Worm (Caenorhabditis elegans) whole organism, L4 larva: ENCODE data around the gene R02D3.8.

Experiments
- D1046.2 ChIP-seq: fragments of 200-800 bp; sonication (Bioruptor generic); IDR thresholded peaks from 2 replicates; pipeline ENCODE4 v1.3.6; 2022; ENCODE audit warnings: missing genetic modification characterization, missing compliant biosample characterization
- F49E8.2 ChIP-seq: sonication (generic microtip); optimal IDR thresholded peaks from 2 replicates; lab custom pipeline; 2016; ENCODE audit warnings: missing compliant biosample characterization, mild to moderate bottlenecking, missing genetic modification characterization, borderline replicate concordance
- Y48G9A.11 ChIP-seq: fragments of 200-800 bp; sonication (Bioruptor generic); IDR thresholded peaks from 2 replicates; pipeline ENCODE4 v1.3.6; 2022; ENCODE audit warnings: missing genetic modification reagents, missing genetic modification characterization, missing compliant biosample characterization
- Y75B8A.6 ChIP-seq: fragments of 200-800 bp; sonication (Bioruptor generic); IDR thresholded peaks from 2 replicates; pipeline ENCODE4 v1.3.6; 2022; ENCODE audit warnings: missing genetic modification reagents, missing genetic modification characterization, missing compliant biosample characterization
- ZK546.5 ChIP-seq, 2 experiments: sonication (generic microtip); optimal IDR thresholded peaks; 2 replicates each; lab custom pipeline; 2017; ENCODE audit warnings: missing biosample characterization in 2 of 2, missing genetic modification characterization in 2 of 2
- aha-1 ChIP-seq: fragments of 150-350 bp; peaks from one replicate; lab custom pipeline; 2014; ENCODE audit warnings: missing biosample characterization, missing genetic modification characterization
- ama-1 ChIP-seq: fragments of 150-350 bp; optimal IDR thresholded peaks from 2 replicates; lab custom pipeline; 2014; ENCODE audit warnings: inconsistent platforms, mixed read lengths
- attf-4 ChIP-seq: sonication (generic microtip); optimal IDR thresholded peaks from 3 replicates; lab custom pipeline; 2017; ENCODE audit warnings: missing biosample characterization, missing genetic modification characterization
- ceh-20 ChIP-seq: fragments of 200-800 bp; sonication (Bioruptor generic); IDR thresholded peaks from 2 replicates; pipeline ENCODE4 v1.3.6; 2022; ENCODE audit warnings: missing genetic modification reagents, missing genetic modification characterization, missing compliant biosample characterization
- ceh-32 ChIP-seq: sonication (generic microtip); optimal IDR thresholded peaks from 2 replicates; lab custom pipeline; 2016; ENCODE audit warnings: mild to moderate bottlenecking, missing genetic modification characterization, missing compliant biosample characterization; ENCODE audit not compliant: poor library complexity
- ceh-82 ChIP-seq: sonication (generic microtip); optimal IDR thresholded peaks from 2 replicates; lab custom pipeline; 2017; ENCODE audit warnings: missing biosample characterization, missing genetic modification characterization
- daf-12 ChIP-seq: fragments of 150-350 bp; optimal IDR thresholded peaks from 2 replicates; lab custom pipeline; 2014; ENCODE audit warnings: missing biosample characterization, missing genetic modification reagents, missing genetic modification characterization
- daf-16 ChIP-seq, 3 experiments: sonication (generic microtip); optimal IDR thresholded peaks; 2 replicates each; lab custom pipeline; 2016 to 2017; ENCODE audit warnings: missing genetic modification characterization in 3 of 3, missing genetic modification reagents in 3 of 3, mild to moderate bottlenecking in 2 of 3, missing compliant biosample characterization in 2 of 3, missing biosample characterization in 1 of 3, moderate library complexity in 1 of 3
- dmd-6 ChIP-seq: fragments of 200-800 bp; sonication (Bioruptor generic); IDR thresholded peaks from 2 replicates; pipeline ENCODE4 v1.3.6; 2022; ENCODE audit warnings: missing genetic modification reagents, missing genetic modification characterization, missing compliant biosample characterization
- dmd-8 ChIP-seq: fragments of 200-800 bp; sonication (Bioruptor generic); IDR thresholded peaks from 2 replicates; pipeline ENCODE4 v1.3.6; 2022; ENCODE audit warnings: missing genetic modification characterization, missing compliant biosample characterization
- dmd-9 ChIP-seq: fragments of 200-800 bp; sonication (Bioruptor generic); IDR thresholded peaks from 2 replicates; pipeline ENCODE4 v1.3.6; 2022; ENCODE audit warnings: missing genetic modification reagents, missing genetic modification characterization, missing compliant biosample characterization
- dpl-1 ChIP-seq: fragments of 150-350 bp; optimal IDR thresholded peaks from 2 replicates; lab custom pipeline; 2014; ENCODE audit warnings: missing biosample characterization, missing genetic modification reagents, missing genetic modification characterization
- dve-1 ChIP-seq: sonication (generic microtip); optimal IDR thresholded peaks from 2 replicates; lab custom pipeline; 2017; ENCODE audit warnings: antibody characterized with exemption, mild to moderate bottlenecking, missing genetic modification characterization, missing compliant biosample characterization; ENCODE audit not compliant: insufficient read depth
- egl-27 ChIP-seq: sonication (generic microtip); optimal IDR thresholded peaks from 3 replicates; lab custom pipeline; 2017; ENCODE audit warnings: missing biosample characterization, missing genetic modification reagents, missing genetic modification characterization
- fkh-10 ChIP-seq: fragments of 150-350 bp; optimal IDR thresholded peaks from 2 replicates; lab custom pipeline; 2014; ENCODE audit warnings: missing biosample characterization, missing genetic modification reagents, missing genetic modification characterization
- gei-8 ChIP-seq: fragments of 200-800 bp; sonication (Bioruptor generic); optimal IDR thresholded peaks from 2 replicates; lab custom pipeline; 2018; ENCODE audit warnings: mild to moderate bottlenecking, missing genetic modification characterization, missing compliant biosample characterization
- hif-1 ChIP-seq, 2 experiments: sonication (generic microtip); optimal IDR thresholded peaks; 2 replicates each; lab custom pipeline; 2016 to 2017; ENCODE audit warnings: missing compliant biosample characterization in 2 of 2, missing genetic modification characterization in 2 of 2, missing genetic modification reagents in 2 of 2, missing genotype in 2 of 2, mild to moderate bottlenecking in 1 of 2
- hlh-30 ChIP-seq: sonication (generic microtip); optimal IDR thresholded peaks from 2 replicates; lab custom pipeline; 2017; ENCODE audit warnings: antibody characterized with exemption, mild to moderate bottlenecking, missing genetic modification characterization, missing compliant biosample characterization; ENCODE audit not compliant: insufficient read depth
- lim-7 ChIP-seq: fragments of 200-800 bp; sonication (Bioruptor generic); IDR thresholded peaks from 2 replicates; pipeline ENCODE4 v1.3.6; 2022; ENCODE audit warnings: missing genetic modification characterization, missing compliant biosample characterization
- lin-15B ChIP-seq: fragments of 150-350 bp; sonication (generic microtip); optimal IDR thresholded peaks from 3 replicates; lab custom pipeline; 2014; ENCODE audit warnings: missing biosample characterization, missing genetic modification characterization
- lir-3 ChIP-seq: sonication (generic microtip); optimal IDR thresholded peaks from 2 replicates; lab custom pipeline; 2016; ENCODE audit warnings: mild to moderate bottlenecking, missing genetic modification characterization, missing compliant biosample characterization
- lsy-2 ChIP-seq, 2 experiments: fragments of 150-350 bp in 1 of 2; sonication (generic microtip) in 1 of 2; optimal IDR thresholded peaks; 2 replicates each; lab custom pipeline; 2014 to 2017; ENCODE audit warnings: missing biosample characterization in 2 of 2, missing genetic modification characterization in 2 of 2
- madf-5 ChIP-seq, 2 experiments: fragments of 200-800 bp; sonication (Bioruptor generic); IDR thresholded peaks; 2 replicates each; pipeline ENCODE4 v1.3.6; 2022; ENCODE audit warnings: missing compliant biosample characterization in 2 of 2, missing genetic modification characterization in 2 of 2
- madf-9 ChIP-seq: fragments of 200-800 bp; sonication (Bioruptor generic); conservative IDR thresholded peaks from 2 replicates; pipeline ENCODE4 v1.3.6; 2022; ENCODE audit warnings: missing genetic modification reagents, missing genetic modification characterization, missing compliant biosample characterization
- mdl-1 ChIP-seq, 2 experiments: fragments of 150-350 bp in 1 of 2; sonication (generic microtip) in 1 of 2; optimal IDR thresholded peaks; 2 replicates each; lab custom pipeline; 2014 to 2017; ENCODE audit warnings: missing biosample characterization in 2 of 2, missing genetic modification characterization in 2 of 2
- mep-1 ChIP-seq: fragments of 150-350 bp; sonication (generic microtip); optimal IDR thresholded peaks from 3 replicates; lab custom pipeline; 2014; ENCODE audit warnings: missing biosample characterization, missing genetic modification characterization
- mxl-2 ChIP-seq: fragments of 200-800 bp; sonication (Bioruptor generic); conservative IDR thresholded peaks from 2 replicates; pipeline ENCODE4 v1.3.6; 2022; ENCODE audit warnings: missing genetic modification reagents, missing genetic modification characterization, missing compliant biosample characterization
- nhr-11 ChIP-seq: fragments of 150-350 bp; optimal IDR thresholded peaks from 2 replicates; lab custom pipeline; 2014; ENCODE audit warnings: missing biosample characterization, missing genetic modification characterization
- nhr-111 ChIP-seq: fragments of 200-800 bp; sonication (Bioruptor generic); optimal IDR thresholded peaks from 2 replicates; lab custom pipeline; 2018; ENCODE audit warnings: mild to moderate bottlenecking, missing genetic modification characterization, missing compliant biosample characterization
- nhr-237 ChIP-seq: sonication (generic microtip); optimal IDR thresholded peaks from 2 replicates; lab custom pipeline; 2017; ENCODE audit warnings: missing biosample characterization, missing genetic modification characterization
- nhr-25 ChIP-seq: sonication (generic microtip); optimal IDR thresholded peaks from 2 replicates; lab custom pipeline; 2017; ENCODE audit warnings: missing genetic modification characterization, mild to moderate bottlenecking, missing compliant biosample characterization, antibody characterized with exemption, moderate library complexity, borderline replicate concordance; ENCODE audit not compliant: insufficient read depth
- nhr-48 ChIP-seq: sonication (generic microtip); optimal IDR thresholded peaks from 2 replicates; lab custom pipeline; 2016; ENCODE audit warnings: mild to moderate bottlenecking, missing genetic modification characterization, missing compliant biosample characterization
- nhr-6 ChIP-seq: fragments of 150-350 bp; optimal IDR thresholded peaks from 2 replicates; lab custom pipeline; 2014; ENCODE audit warnings: missing biosample characterization, missing genetic modification characterization
- nhr-76 ChIP-seq: fragments of 150-350 bp; optimal IDR thresholded peaks from 2 replicates; lab custom pipeline; 2014; ENCODE audit warnings: missing biosample characterization, missing genetic modification characterization
- php-3 ChIP-seq: fragments of 200-800 bp; sonication (Bioruptor generic); IDR thresholded peaks from 2 replicates; pipeline ENCODE4 v1.3.6; 2022; ENCODE audit warnings: missing genetic modification reagents, missing genetic modification characterization, missing compliant biosample characterization
- rbr-2 ChIP-seq: sonication (generic microtip); optimal IDR thresholded peaks from 2 replicates; lab custom pipeline; 2016; ENCODE audit warnings: missing genotype, missing genetic modification characterization, missing compliant biosample characterization
- spr-3 ChIP-seq: fragments of 200-800 bp; sonication (Bioruptor generic); optimal IDR thresholded peaks from 2 replicates; lab custom pipeline; 2018; ENCODE audit warnings: mild to moderate bottlenecking, missing genetic modification characterization, missing compliant biosample characterization
- tra-1 ChIP-seq: fragments of 200-800 bp; sonication (Bioruptor generic); IDR thresholded peaks from 2 replicates; pipeline ENCODE4 v1.3.6; 2022; ENCODE audit warnings: missing genetic modification reagents, missing genetic modification characterization, missing compliant biosample characterization
- unc-130 ChIP-seq: sonication (generic microtip); optimal IDR thresholded peaks from 2 replicates; lab custom pipeline; 2016; ENCODE audit warnings: missing genetic modification reagents, missing genetic modification characterization, missing compliant biosample characterization
- unc-62 ChIP-seq, 3 experiments: fragments of 150-350 bp in 1 of 3; sonication (generic microtip); optimal IDR thresholded peaks in 2 of 3; peaks in 1 of 3; 1 replicate in 1 of 3; 2 replicates in 2 of 3; lab custom pipeline; 2014 to 2017; ENCODE audit warnings: missing biosample characterization in 3 of 3, missing genetic modification characterization in 3 of 3, missing genetic modification reagents in 3 of 3, missing genotype in 1 of 3
- zag-1 ChIP-seq: fragments of 150-350 bp; optimal IDR thresholded peaks from 2 replicates; lab custom pipeline; 2014; ENCODE audit warnings: missing biosample characterization, missing genetic modification characterization
- zip-2 ChIP-seq: fragments of 150-350 bp; optimal IDR thresholded peaks from 2 replicates; lab custom pipeline; 2014; ENCODE audit warnings: missing biosample characterization, missing genetic modification characterization

R02D3.8 gene

DNA sequence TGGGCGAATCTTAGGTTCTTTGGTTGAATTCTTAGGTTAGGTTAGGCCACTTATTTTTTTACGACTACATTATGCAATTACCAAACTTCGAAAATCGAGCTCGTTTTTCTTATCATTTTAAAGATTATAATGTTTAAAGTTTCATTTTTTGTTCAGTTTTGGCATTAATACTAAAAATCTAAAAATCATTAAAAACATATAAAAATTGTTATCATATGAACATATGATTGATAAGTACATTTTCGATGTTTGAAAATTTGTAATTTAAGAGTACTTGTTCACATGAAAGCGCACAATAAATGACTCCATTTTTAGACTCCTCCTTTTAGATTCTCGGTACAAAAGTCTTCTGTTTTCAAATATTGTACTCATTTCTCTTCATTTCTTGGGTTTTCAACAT is 48.1 kb upstream of the R02D3.8 start (continued):
- TF ChIP-seq lin-15B (tag; lab: Kevin White, UChicago) (no peak), nhr-25 (tag; lab: Kevin White, UChicago) (no peak), dve-1 (tag; lab: Kevin White, UChicago) (peak; percentile 52), nhr-6 (tag; lab: Kevin White, UChicago) (no peak), ZK546.5 (tag; optimal IDR thresholded peaks at IDR 0.05; lab: Kevin White, UChicago) (no peak), aha-1 (tag; lab: Kevin White, UChicago) (no peak), php-3 (peak; percentile 89), ama-1 (lab: Kevin White, UChicago) (no peak), mxl-2 (no peak), daf-12 (tag; lab: Kevin White, UChicago) (no peak), F49E8.2 (tag; lab: Kevin White, UChicago) (no peak), daf-16 (GFP tag; optimal IDR thresholded peaks at IDR 0.05; lab: Kevin White, UChicago) (no peak), daf-16 (tag; optimal IDR thresholded peaks at IDR 0.05; lab: Kevin White, UChicago) (peak; percentile 28), attf-4 (tag; lab: Kevin White, UChicago) (no peak)

ce11 chrIV:303264-303663 is 46.3 kb upstream of the R02D3.8 start:
- TF ChIP-seq rbr-2 (tag; lab: Kevin White, UChicago): no peak
- no peak for TF ChIP-seq lim-7 (GFP tag; lab: Robert Waterston, UW)
- no peak for TF ChIP-seq spr-3 (GFP tag; lab: Kevin White, UChicago)
- TF ChIP-seq unc-62 (GFP tag; optimal IDR thresholded peaks at IDR 0.05 in 1 of 2; lab: Kevin White, UChicago): peak in 1 of 2 experiments; percentile 67
- no peak for TF ChIP-seq unc-62 (tag; optimal IDR thresholded peaks at IDR 0.05; lab: Kevin White, UChicago)
- 0 out of 2 replicates have a peak, but pooled peaks have one; percentile 20 for TF ChIP-seq tra-1 (GFP tag; lab: Robert Waterston, UW)
- TF ChIP-seq ceh-32 (tag; lab: Kevin White, UChicago): no peak
- no peak for TF ChIP-seq madf-9 (GFP tag; lab: Robert Waterston, UW)
- TF ChIP-seq ZK546.5 (tag; optimal IDR thresholded peaks at IDR 0.05; lab: Kevin White, UChicago): no peak
- TF ChIP-seq gei-8 (GFP tag; lab: Kevin White, UChicago): no peak
- peak; percentile 11 for TF ChIP-seq nhr-48 (tag; lab: Kevin White, UChicago)
- TF ChIP-seq nhr-25 (tag; lab: Kevin White, UChicago): no peak
- no peak for TF ChIP-seq hif-1 (tag; optimal IDR thresholded peaks at IDR 0.05; lab: Kevin White, UChicago)
- TF ChIP-seq nhr-76: no peak
- TF ChIP-seq mxl-2: no peak
- no peak for TF ChIP-seq fkh-10 (GFP tag; lab: Kevin White, UChicago)
- TF ChIP-seq nhr-6 (tag; lab: Kevin White, UChicago): no peak
- no peak for TF ChIP-seq zip-2 (tag; lab: Kevin White, UChicago)
- TF ChIP-seq D1046.2 (GFP tag; lab: Robert Waterston, UW): no peak
- TF ChIP-seq dmd-6 (GFP tag; lab: Robert Waterston, UW): 0 out of 2 replicates have a peak, but pooled peaks have one; percentile 14
- no peak for TF ChIP-seq unc-130 (GFP tag; lab: Kevin White, UChicago)
- peak; percentile 19 for TF ChIP-seq hlh-30 (tag; lab: Kevin White, UChicago)
- no peak for TF ChIP-seq lin-15B (tag; lab: Kevin White, UChicago)
- TF ChIP-seq dmd-9 (GFP tag; lab: Robert Waterston, UW): no peak
- TF ChIP-seq zag-1 (tag; lab: Kevin White, UChicago): no peak
- TF ChIP-seq mep-1: peak; percentile 4
- peak; percentile 77 for TF ChIP-seq aha-1 (tag; lab: Kevin White, UChicago)

DNA sequence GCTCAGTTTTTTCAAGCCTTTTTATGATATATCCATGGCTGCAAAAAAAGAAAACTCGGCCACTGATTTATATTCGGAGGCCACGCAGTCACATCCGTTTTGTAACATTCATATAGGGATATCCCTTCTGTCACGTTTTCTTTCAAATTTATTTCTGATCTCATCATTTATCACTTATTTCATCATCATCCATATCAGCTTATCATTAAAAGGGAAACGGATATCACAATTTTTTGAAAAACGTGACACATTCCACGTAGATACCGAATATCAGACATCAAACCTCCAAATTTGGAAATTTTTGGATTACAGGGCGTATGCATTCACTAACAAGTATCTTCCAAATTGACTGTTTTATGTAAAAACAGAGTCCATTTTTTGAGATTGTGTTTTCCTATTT is 45.7 kb upstream of the R02D3.8 start:
- no peak for TF ChIP-seq ceh-82
- no peak for TF ChIP-seq madf-5 (GFP tag; IDR thresholded peaks at IDR 0.05; lab: Robert Waterston, UW)
- TF ChIP-seq nhr-111 (GFP tag; lab: Kevin White, UChicago): no peak
- TF ChIP-seq nhr-11: no peak
- no peak for TF ChIP-seq dmd-8 (GFP tag; lab: Robert Waterston, UW)
- no peak for TF ChIP-seq egl-27
- TF ChIP-seq lsy-2 (tag; optimal IDR thresholded peaks at IDR 0.05; lab: Kevin White, UChicago): peak in 1 of 2 experiments; percentile 8
- TF ChIP-seq mdl-1 (tag; optimal IDR thresholded peaks at IDR 0.05; lab: Kevin White, UChicago): peak; percentile 17 to 67
- no peak for TF ChIP-seq lir-3
- TF ChIP-seq dve-1 (tag; lab: Kevin White, UChicago): no peak
- no peak for TF ChIP-seq nhr-237 (tag; lab: Kevin White, UChicago)
- no peak for TF ChIP-seq nhr-25 (tag; lab: Kevin White, UChicago)
- no peak for TF ChIP-seq Y48G9A.11 (GFP tag; lab: Robert Waterston, UW)
- no peak for TF ChIP-seq dpl-1 (GFP tag; lab: Kevin White, UChicago)
- TF ChIP-seq ceh-20 (GFP tag; lab: Robert Waterston, UW): no peak
- TF ChIP-seq Y75B8A.6: no peak
